Fruit fly (Drosophila melanogaster): ENCODE results near the gene CG4382.

The CG4382 gene

DNA sequence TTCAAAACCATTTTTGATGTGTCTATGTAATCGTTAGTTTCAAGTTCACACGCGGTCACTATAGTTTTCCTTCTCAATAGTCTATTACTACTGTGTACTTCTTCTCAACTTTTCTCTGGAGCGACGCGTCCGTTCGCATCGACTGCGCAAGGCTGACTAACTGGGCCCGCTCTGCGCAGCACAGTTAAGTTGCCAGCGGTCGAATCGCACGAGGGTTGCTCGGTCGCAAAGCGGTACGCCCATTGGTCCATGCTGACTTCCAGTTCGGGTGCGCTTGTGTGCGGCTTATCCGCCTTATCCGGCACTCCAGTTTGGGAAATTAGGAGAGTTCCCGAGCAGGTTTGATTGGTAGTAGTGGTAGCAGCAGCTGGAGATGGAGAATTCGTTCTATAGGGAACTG, 19.1 kb downstream of the CG4382 start, which contains the start of gene gcm:
Gene gcm, minus strand, starts transcription at position 164 of the 400 bp plus-strand sequence.
- TF ChIP-seq Sin3A (optimal IDR thresholded peaks at IDR 0.05) (no peak), h (optimal IDR thresholded peaks at IDR 0.05) (no peak), ttk (optimal IDR thresholded peaks at IDR 0.05) (no peak)

DNA sequence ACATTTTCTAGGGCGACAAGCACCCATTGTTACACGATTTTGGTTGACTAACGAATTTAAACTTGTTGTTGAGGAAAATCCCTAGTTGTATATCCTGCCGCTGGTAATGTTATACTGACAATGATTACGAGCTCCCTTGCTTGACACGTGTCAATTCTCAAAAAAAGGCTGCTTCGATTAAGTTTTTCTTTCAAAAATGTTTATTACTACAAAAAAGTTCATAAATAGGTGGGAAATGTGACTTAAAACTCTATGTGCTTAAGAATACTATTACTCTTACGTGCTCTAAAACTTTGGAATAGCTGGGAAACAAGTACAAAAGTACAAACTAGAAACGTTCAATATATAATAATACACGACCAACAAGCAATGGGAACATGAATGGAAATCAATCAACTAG, 21.1 kb downstream of the CG4382 start, which contains the start of gene CG31709:
Gene CG31709, minus strand, starts transcription at position 101 of the 400 bp plus-strand sequence.
- TF ChIP-seq psq (optimal IDR thresholded peaks at IDR 0.05) (no peak), Sin3A (optimal IDR thresholded peaks at IDR 0.05) (no peak), Myc (optimal IDR thresholded peaks at IDR 0.05) (no peak), insv (optimal IDR thresholded peaks at IDR 0.05) (no peak), ttk (optimal IDR thresholded peaks at IDR 0.05) (no peak), h (optimal IDR thresholded peaks at IDR 0.05) (no peak)

DNA sequence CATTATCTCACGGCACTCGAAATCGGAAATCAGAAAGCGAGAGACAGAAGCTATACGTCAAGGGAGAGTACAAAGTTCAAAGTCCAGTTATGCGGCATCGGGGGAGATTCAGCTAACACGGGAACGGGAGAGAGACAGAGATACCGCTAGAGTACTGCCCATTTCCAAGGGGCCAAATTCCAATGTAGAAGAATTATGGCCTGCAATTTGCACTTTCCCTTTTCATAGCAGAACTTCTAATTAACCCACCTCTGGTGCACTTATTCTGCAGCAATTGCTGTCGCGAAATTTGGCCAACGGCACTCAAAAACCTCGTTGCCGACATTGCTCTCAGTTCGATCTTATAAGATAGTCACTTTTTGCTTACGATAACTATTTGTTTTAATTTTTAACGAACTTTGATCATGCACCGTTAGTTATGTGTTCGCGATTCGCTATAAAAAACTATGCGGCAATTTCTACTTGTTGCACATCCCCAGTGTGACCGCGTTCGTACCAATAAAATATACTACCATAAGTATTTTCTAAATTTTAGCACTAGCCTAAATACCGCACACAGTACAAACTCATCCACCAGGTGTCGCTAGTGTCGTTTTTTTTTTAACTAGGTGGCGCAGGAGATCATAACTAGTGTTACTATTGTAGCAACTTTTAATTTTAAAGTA, 24.3 kb downstream of the CG4382 start, which contains the start of gene Mtpalpha:
Gene Mtpalpha, minus strand, starts transcription at position 501 of the 665 bp plus-strand sequence.
- TF ChIP-seq Sin3A (optimal IDR thresholded peaks at IDR 0.05) (no peak), psq (optimal IDR thresholded peaks at IDR 0.05) (no peak), ttk (optimal IDR thresholded peaks at IDR 0.05) (no peak), insv (optimal IDR thresholded peaks at IDR 0.05) (no peak), h (optimal IDR thresholded peaks at IDR 0.05) (no peak), Myc (optimal IDR thresholded peaks at IDR 0.05) (no peak)

DNA sequence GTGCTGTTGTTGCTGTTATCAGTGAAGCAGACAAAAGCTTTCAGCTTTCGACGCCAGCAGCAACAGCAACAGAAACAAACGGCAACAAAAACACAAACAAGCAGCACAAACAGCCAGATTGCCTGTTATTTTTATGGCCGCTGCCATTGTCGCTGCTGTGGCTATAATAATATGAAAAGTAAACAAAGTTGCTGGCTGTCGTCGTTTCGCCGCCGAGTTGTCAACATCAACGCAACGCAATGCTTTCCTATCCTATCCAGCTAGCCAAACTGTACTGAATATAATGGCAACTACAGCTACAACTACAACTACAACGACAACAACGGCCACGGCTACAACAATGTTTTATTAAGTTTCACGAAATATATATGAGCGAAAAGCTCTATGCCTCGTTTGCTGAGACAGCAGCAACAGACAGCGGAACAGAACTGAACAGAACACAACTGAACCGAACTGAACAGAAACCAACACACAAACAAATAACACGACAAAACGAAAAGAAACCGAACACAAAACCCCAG, 29.9 kb downstream of the CG4382 start:
- no peak for TF ChIP-seq Sin3A (optimal IDR thresholded peaks at IDR 0.05)
- TF ChIP-seq h (optimal IDR thresholded peaks at IDR 0.05) = no peak

DNA sequence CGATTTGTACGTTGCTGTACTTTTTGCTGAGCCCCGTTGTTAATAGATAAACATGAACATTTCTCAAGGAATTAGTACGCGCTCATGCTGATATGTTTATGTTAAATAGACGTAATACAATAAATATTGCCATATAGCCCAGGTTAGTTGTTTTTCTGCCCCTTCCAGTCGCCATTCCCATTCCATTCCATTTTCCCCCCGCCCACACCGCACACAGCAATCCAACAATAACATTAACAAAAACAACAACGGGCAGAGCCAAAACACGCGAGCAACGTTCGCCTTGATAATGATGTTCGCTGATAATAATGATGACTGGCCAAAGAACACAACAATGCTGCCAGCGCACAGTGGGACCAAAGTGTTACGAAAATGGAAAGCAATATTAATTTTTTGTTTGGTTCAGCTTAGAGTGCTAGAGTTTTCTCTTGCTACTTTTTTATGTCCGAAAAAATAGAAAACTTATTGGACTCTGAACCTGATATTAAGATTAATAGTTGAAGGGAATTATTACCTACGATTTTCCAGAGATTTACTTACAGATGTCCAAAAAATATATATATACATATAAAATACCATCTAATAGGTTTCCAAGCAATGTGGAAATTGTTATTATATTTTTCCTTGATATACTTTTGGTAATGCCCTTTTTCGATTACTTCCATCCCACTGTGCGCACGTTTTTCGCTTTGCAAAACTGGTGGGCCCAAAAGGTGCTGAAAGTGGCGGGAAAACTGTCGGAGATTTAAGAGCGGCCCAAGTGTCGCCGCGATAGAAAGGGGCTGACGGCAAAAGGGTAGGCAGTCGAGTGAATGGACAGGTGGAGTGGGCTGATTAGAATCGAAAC, 30.9 kb downstream of the CG4382 start:
- no peak for TF ChIP-seq Myc (optimal IDR thresholded peaks at IDR 0.05)
- TF ChIP-seq Sin3A (optimal IDR thresholded peaks at IDR 0.05) = no peak
- no peak for TF ChIP-seq ttk (optimal IDR thresholded peaks at IDR 0.05)
- TF ChIP-seq psq (optimal IDR thresholded peaks at IDR 0.05) = no peak

DNA sequence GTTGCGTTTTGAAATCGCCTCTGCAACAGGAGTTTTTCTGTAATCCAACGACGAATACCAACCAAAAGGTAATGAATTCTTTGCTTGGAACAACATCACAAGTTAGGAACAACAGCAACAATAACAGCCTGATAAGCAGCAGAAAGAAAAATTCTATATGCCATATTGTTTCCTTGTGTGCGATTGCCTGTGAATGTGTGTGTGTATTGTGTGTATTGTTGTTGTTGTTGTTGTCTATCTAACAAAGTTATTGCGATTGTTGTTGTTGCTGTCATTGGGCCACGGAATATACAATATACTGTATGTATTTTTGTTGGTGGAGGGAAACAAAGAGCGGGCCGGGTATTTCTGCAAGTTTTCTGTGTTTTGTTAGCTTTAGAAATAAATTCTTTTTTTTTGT, 31.5 kb downstream of the CG4382 start:
- TF ChIP-seq psq (optimal IDR thresholded peaks at IDR 0.05) = no peak
- TF ChIP-seq ttk (optimal IDR thresholded peaks at IDR 0.05) = no peak
- TF ChIP-seq Sin3A (optimal IDR thresholded peaks at IDR 0.05) = no peak
- TF ChIP-seq Myc (optimal IDR thresholded peaks at IDR 0.05) = no peak
- no peak for TF ChIP-seq insv (optimal IDR thresholded peaks at IDR 0.05)
- TF ChIP-seq h (optimal IDR thresholded peaks at IDR 0.05) = no peak

DNA sequence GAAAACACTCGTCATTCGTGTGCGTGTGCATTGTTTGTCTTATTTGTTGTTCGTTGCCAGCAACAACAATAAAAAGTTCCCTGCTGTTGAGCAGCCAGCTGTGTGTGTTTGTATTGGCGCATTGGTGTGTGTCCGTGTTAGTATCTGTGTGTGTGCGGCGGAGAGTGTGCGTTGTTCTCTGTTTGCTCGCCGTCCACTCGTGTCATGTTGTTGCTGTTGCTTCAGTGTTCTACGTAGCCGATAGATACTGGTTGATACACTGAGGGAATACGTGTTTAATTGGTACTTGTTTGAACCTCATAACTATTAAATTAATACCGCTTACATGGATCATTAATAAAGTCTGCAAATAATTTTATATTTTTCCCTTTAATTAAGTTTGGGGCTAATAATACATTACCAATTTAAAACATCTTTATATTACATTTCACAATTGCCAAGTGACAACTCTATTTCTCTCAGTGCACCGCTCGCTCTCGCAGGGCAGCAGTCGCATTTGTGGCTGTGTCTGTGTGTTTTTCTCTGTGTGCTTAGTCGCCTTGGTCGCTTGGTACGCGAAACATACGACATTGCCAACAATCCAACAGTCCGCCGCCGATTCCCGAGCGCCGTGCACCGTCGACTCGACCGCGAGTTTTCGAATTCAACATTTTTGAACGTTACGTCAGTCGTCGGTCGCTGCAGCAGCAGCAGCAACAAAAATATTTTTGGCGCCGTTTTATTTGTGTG, 32.1 kb downstream of the CG4382 start, which contains the start of gene brwl:
Gene brwl, plus strand, starts transcription at position 531 of the 729 bp plus-strand sequence.
- TF ChIP-seq h (optimal IDR thresholded peaks at IDR 0.05) = no peak
- no peak for TF ChIP-seq Myc (optimal IDR thresholded peaks at IDR 0.05)
- TF ChIP-seq insv (optimal IDR thresholded peaks at IDR 0.05) = no peak
- TF ChIP-seq psq (optimal IDR thresholded peaks at IDR 0.05) = no peak
- TF ChIP-seq Sin3A (optimal IDR thresholded peaks at IDR 0.05) = no peak
- TF ChIP-seq ttk (optimal IDR thresholded peaks at IDR 0.05) = no peak

DNA sequence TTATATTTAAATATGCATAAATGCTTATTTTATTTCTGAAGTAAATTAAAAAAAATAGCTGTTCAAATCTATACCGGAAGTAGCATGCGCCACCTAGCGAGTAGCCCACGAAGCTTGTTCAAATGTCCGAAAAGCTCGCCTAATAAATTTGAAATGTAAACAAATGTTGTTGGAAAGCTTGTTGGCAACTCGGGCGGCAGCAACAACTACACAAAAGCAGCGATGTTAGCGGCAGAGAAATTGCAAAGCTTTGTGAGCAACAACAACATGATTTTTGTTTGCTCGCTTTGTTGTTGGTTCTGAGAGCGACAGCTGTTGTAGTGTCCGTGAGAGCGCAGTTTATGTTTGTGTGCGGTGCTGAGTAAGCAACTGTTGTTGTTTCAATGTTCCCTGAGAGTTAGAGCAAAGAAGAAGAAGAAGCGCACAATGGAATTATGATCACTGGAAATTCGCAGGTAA, 33.2 kb downstream of the CG4382 start:
- TF ChIP-seq Myc (optimal IDR thresholded peaks at IDR 0.05) = no peak
- TF ChIP-seq insv (optimal IDR thresholded peaks at IDR 0.05) = no peak
- TF ChIP-seq Sin3A (optimal IDR thresholded peaks at IDR 0.05) = no peak
- no peak for TF ChIP-seq ttk (optimal IDR thresholded peaks at IDR 0.05)
- no peak for TF ChIP-seq h (optimal IDR thresholded peaks at IDR 0.05)
- no peak for TF ChIP-seq psq (optimal IDR thresholded peaks at IDR 0.05)

DNA sequence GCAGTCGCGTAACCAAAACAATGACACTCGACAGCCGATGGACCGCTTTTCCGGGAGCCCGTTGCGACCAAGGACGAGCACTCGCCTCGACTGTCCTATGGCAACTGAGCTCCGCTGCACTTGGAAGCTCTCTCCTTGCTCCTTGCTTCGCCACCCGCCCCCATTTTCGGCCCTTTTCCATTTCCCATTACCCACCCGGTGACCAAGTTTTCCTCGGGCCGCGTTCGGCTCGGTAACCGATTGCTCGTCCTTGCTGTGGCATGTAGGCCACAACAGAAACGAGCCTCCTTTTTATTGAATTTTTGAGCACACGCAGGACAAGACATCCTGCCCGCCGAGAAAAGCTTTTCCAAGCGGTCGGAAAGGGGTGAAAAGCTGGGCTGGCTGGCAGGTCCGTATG, 34.0 kb downstream of the CG4382 start, which contains the start of gene jp:
Gene jp, minus strand, starts transcription at position 95 of the 400 bp plus-strand sequence.
- TF ChIP-seq ttk (optimal IDR thresholded peaks at IDR 0.05) = no peak
- TF ChIP-seq psq (optimal IDR thresholded peaks at IDR 0.05) = no peak
- TF ChIP-seq h (optimal IDR thresholded peaks at IDR 0.05) = no peak
- no peak for TF ChIP-seq insv (optimal IDR thresholded peaks at IDR 0.05)
- TF ChIP-seq Sin3A (optimal IDR thresholded peaks at IDR 0.05) = no peak
- TF ChIP-seq Myc (optimal IDR thresholded peaks at IDR 0.05) = no peak

DNA sequence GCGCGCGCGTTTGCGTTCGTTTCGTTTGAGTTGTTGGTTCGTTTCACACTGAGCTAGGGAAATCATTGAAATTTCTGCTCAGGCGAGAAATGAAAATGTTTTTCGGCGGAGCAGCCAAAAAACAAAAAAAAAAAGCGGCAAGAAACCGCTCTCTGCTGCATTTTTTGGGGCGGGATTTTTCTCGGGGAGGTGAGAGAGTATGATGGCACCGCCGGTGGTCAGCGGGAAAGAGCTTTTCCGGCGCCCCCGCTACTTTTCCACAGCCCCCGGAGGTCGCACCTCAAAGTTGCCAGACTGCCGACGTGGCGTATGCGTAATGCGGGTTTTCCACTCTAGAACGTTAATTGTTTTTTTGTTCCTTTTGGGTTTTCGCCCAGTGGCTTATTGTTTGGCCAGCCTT, 35.3 kb downstream of the CG4382 start, which contains the start of gene CG46468:
Gene CG46468, minus strand, starts transcription at position 52 of the 400 bp plus-strand sequence.
- TF ChIP-seq psq (optimal IDR thresholded peaks at IDR 0.05) (no peak), Myc (optimal IDR thresholded peaks at IDR 0.05) (no peak), insv (optimal IDR thresholded peaks at IDR 0.05) (no peak), h (optimal IDR thresholded peaks at IDR 0.05) (no peak), ttk (optimal IDR thresholded peaks at IDR 0.05) (no peak)

DNA sequence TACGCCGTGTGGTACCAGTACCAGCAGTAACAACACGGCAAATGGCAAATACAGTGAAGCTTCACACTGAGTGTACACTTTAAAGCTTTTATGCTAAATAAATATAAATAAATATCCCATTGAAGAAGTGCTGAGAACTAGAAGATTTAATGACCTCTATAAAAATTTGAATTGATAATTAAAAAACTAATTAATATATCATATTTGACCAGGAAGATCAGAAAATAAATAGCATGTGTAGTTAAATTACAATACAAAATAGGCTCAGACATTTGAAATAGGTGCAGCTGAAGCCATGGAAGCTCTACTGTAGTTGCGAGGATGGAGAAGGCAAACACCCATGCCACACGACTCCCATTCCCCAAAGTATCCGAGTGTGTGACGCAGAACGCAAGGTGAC, 36.1 kb downstream of the CG4382 start:
- TF ChIP-seq Myc (optimal IDR thresholded peaks at IDR 0.05) = no peak
- no peak for TF ChIP-seq psq (optimal IDR thresholded peaks at IDR 0.05)
- TF ChIP-seq h (optimal IDR thresholded peaks at IDR 0.05) = no peak
- no peak for TF ChIP-seq insv (optimal IDR thresholded peaks at IDR 0.05)
- TF ChIP-seq ttk (optimal IDR thresholded peaks at IDR 0.05) = no peak
- TF ChIP-seq Sin3A (optimal IDR thresholded peaks at IDR 0.05) = no peak
